Worm (Caenorhabditis elegans): ENCODE data around the gene T06F4.1.

T06F4.1 gene

DNA sequence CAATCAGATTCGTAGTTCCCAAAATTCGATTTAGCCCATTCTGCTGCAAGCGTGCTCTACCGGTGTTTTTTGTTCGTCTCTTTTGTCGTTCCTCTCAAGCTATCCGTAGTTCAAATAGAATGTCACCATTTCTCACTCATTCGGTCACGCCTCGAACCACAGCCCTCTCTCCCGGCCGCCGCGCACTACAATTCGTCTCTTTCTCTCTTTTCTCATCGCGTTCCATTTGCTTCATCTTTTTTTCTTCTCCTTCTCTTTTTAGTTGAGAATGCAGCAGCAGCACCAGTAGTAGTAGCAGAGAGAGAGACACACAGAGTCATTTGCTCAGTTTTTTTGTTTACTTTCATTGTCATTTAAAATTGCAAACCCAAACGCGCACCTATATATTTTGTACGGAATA, 63.1 kb downstream of the T06F4.1 start, which contains the start of gene hrg-1:
Gene hrg-1 (minus strand): TSS at position 109 of the 400 bp plus-strand sequence.
- TF ChIP-seq pha-4 (tag; optimal IDR thresholded peaks at IDR 0.05) = peak; percentile 27
- TF ChIP-seq drap-1 (GFP tag; optimal IDR thresholded peaks at IDR 0.05) = peak; percentile 13
- peak; percentile 35 for TF ChIP-seq unc-120 (tag; optimal IDR thresholded peaks at IDR 0.05; ENCODE audit: poor library complexity, severe bottlenecking)
- no peak for TF ChIP-seq hlh-1 (tag; optimal IDR thresholded peaks at IDR 0.05)
- peak; percentile 2 for TF ChIP-seq blmp-1 (tag; optimal IDR thresholded peaks at IDR 0.05)

DNA sequence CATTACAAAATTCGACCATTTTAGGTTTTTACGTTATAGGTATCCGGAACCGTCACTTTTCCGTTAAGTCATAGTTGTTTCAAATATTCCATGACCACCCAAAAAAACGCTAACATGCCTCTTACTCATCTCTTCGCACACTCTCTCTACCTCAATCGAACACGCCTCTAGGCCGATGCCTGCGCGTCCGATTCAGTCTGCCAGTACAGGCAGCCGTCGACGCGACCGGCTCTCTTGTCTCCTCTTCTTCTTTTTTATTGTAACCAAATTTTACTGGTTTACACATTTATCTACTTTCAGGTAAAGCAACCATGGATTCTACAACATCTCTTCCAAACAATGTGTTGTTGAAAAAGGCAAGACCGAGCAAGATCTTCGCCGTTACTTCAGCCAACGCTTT, 67.2 kb downstream of the T06F4.1 start, which contains the start of gene mop-25.1:
Gene mop-25.1 (plus strand): TSS at position 301 of the 400 bp plus-strand sequence.
- TF ChIP-seq nhr-2 (tag; optimal IDR thresholded peaks at IDR 0.05) (no peak), elt-1 (tag; optimal IDR thresholded peaks at IDR 0.05; ENCODE audit: borderline replicate concordance, insufficient read depth) (no peak), nhr-12 (tag; optimal IDR thresholded peaks at IDR 0.05) (no peak), ham-2 (GFP tag; optimal IDR thresholded peaks at IDR 0.05) (no peak), ces-1 (GFP tag; optimal IDR thresholded peaks at IDR 0.05) (no peak), nhr-28 (tag; optimal IDR thresholded peaks at IDR 0.05) (no peak), elt-3 (tag; optimal IDR thresholded peaks at IDR 0.05) (no peak), cnd-1 (tag; optimal IDR thresholded peaks at IDR 0.05) (no peak), ztf-11 (tag; optimal IDR thresholded peaks at IDR 0.05) (no peak), ceh-43 (GFP tag; optimal IDR thresholded peaks at IDR 0.05) (no peak), drap-1 (GFP tag; optimal IDR thresholded peaks at IDR 0.05) (no peak), sem-2 (GFP tag; optimal IDR thresholded peaks at IDR 0.05) (no peak)

DNA sequence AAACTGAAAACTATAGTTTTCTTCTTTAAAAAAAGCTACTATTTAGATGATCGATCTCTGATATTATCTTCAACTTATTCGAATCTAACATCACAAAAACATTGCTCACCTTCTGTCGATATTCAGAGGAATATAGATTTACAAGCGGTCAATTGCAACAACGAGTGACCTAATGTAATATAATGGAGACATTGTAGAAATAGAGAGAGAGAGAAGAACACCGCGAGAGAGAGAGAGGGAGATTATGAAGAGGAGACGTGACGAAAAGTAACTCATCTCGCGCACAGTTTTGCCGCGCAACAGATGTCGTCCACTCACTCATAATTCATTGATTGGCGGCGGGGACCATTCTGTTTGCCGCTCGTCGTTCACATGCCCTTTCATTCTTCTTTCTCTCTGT, 68.8 kb downstream of the T06F4.1 start:
- TF ChIP-seq cnd-1 (tag; optimal IDR thresholded peaks at IDR 0.05) = peak; percentile 35
- peak; percentile 54 for TF ChIP-seq hlh-1 (tag; optimal IDR thresholded peaks at IDR 0.05)
- no peak for TF ChIP-seq M03D4.4 (tag; optimal IDR thresholded peaks at IDR 0.05)
- no peak for TF ChIP-seq bed-3 (GFP tag; optimal IDR thresholded peaks at IDR 0.05)
- TF ChIP-seq nhr-28 (tag; optimal IDR thresholded peaks at IDR 0.05) = no peak
- TF ChIP-seq mls-2 (tag; optimal IDR thresholded peaks at IDR 0.05) = no peak
- TF ChIP-seq ceh-43 (GFP tag; optimal IDR thresholded peaks at IDR 0.05) = no peak
- TF ChIP-seq nhr-12 (tag; optimal IDR thresholded peaks at IDR 0.05) = no peak
- TF ChIP-seq flh-1 (GFP tag; optimal IDR thresholded peaks at IDR 0.05) = no peak
- peak; percentile 73 for TF ChIP-seq nhr-2 (tag; optimal IDR thresholded peaks at IDR 0.05)
- no peak for TF ChIP-seq drap-1 (GFP tag; optimal IDR thresholded peaks at IDR 0.05)
- no peak for TF ChIP-seq ztf-11 (tag; optimal IDR thresholded peaks at IDR 0.05)
- TF ChIP-seq ceh-39 (tag; optimal IDR thresholded peaks at IDR 0.05) = peak; percentile 27
- peak; percentile 65 for TF ChIP-seq ces-1 (GFP tag; optimal IDR thresholded peaks at IDR 0.05)
- peak; percentile 46 for TF ChIP-seq lin-32 (GFP tag; optimal IDR thresholded peaks at IDR 0.05)

DNA sequence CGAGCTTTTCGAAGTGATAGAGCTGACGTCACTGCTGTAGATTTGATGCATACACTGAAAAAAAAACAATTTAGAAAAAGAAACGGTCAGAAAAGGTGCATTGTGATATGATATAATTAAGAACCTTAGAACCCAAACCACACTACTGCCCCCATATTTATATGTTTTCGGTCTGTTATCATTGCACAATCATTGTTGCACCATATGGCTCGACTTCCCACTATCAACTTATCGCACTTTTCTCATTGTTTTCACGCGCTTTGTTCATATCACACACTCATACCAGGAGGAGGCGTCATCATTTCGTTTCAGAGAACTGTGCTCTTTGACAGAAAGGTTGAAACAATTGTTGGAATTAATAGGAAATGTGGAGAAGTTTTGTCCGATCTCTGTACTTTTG, 70.2 kb downstream of the T06F4.1 start:
- TF ChIP-seq sptf-1 (tag; optimal IDR thresholded peaks at IDR 0.05) (no peak), lin-13 (tag; optimal IDR thresholded peaks at IDR 0.05) (no peak)

DNA sequence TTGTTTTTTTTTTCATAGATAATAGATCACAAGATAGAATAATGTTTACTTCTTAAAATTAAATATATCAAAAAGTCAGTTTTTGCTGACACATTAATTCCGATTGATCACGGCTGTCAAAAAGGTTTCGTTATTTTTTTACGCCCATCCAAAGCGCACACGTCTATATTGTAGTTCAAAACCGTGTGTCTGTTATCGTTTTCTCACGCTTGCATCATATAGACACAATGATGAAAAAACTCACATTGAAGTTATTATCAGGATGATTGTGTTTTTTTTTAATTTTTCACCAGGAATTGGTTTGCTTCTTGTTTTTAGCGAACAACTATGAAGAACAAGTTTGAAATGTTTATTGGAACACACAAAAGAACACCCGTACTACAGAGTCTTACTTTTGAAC, 71.4 kb downstream of the T06F4.1 start:
- TF ChIP-seq ceh-43 (GFP tag; optimal IDR thresholded peaks at IDR 0.05) (no peak), sem-2 (GFP tag; optimal IDR thresholded peaks at IDR 0.05) (no peak), pha-4 (tag; optimal IDR thresholded peaks at IDR 0.05) (no peak), unc-39 (tag; optimal IDR thresholded peaks at IDR 0.05) (no peak), snpc-4 (tag; optimal IDR thresholded peaks at IDR 0.05) (no peak), drap-1 (GFP tag; optimal IDR thresholded peaks at IDR 0.05) (no peak), M03D4.4 (tag; optimal IDR thresholded peaks at IDR 0.05) (no peak), elt-1 (tag; optimal IDR thresholded peaks at IDR 0.05; ENCODE audit: borderline replicate concordance, insufficient read depth) (no peak), flh-1 (GFP tag; optimal IDR thresholded peaks at IDR 0.05) (no peak), tbx-8 (GFP tag; optimal IDR thresholded peaks at IDR 0.05) (no peak), mab-5 (tag; optimal IDR thresholded peaks at IDR 0.05) (no peak), ceh-39 (tag; optimal IDR thresholded peaks at IDR 0.05) (no peak), unc-62 (GFP tag; optimal IDR thresholded peaks at IDR 0.05) (no peak), nhr-12 (tag; optimal IDR thresholded peaks at IDR 0.05) (no peak), lin-13 (tag; optimal IDR thresholded peaks at IDR 0.05) (no peak), mep-1 (tag; optimal IDR thresholded peaks at IDR 0.05) (no peak)

DNA sequence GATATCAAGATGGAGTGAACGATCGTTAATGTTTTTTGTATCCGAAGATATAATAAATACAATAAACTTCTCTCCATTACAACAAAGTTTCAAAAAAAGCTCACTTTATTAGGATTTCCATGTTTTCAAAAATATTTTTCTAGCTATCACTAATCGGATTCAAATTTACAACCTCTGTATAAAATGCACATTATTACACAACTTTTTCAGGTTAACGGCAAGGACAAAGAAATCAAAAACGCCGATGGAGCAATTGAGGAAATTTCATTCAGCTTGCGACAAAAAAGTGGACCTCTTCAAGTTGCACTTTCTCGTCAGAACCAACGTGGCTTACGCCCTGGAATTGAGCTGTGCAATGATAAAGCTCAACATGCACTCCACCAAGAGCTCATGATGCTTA, 72.2 kb downstream of the T06F4.1 start:
- TF ChIP-seq snpc-4 (tag; optimal IDR thresholded peaks at IDR 0.05) (no peak), lin-32 (GFP tag; optimal IDR thresholded peaks at IDR 0.05) (no peak), zip-8 (tag; optimal IDR thresholded peaks at IDR 0.05) (no peak), elt-3 (tag; optimal IDR thresholded peaks at IDR 0.05) (no peak), ceh-83 (GFP tag; optimal IDR thresholded peaks at IDR 0.05) (no peak), ceh-43 (GFP tag; optimal IDR thresholded peaks at IDR 0.05) (no peak), drap-1 (GFP tag; optimal IDR thresholded peaks at IDR 0.05) (no peak), ham-2 (GFP tag; optimal IDR thresholded peaks at IDR 0.05) (no peak), nhr-76 (tag; optimal IDR thresholded peaks at IDR 0.05) (no peak), mls-2 (tag; optimal IDR thresholded peaks at IDR 0.05) (no peak), nhr-28 (tag; optimal IDR thresholded peaks at IDR 0.05) (no peak), blmp-1 (tag; optimal IDR thresholded peaks at IDR 0.05) (no peak)
